Worm (Caenorhabditis elegans) whole organism, midembryonic: ENCODE data around the gene C52B9.8.

Experiments used
- T22C8.4 ChIP-seq: fragments of 200-800 bp; sonication (Bioruptor generic); IDR thresholded peaks from 2 replicates; pipeline ENCODE4 v1.3.6; 2022; ENCODE audit warnings: missing genetic modification characterization, missing compliant biosample characterization
- flt-1 ChIP-seq: fragments of 200-800 bp; sonication (Bioruptor generic); IDR thresholded peaks from 2 replicates; pipeline ENCODE4 v1.3.6; 2022; ENCODE audit warnings: missing genetic modification characterization, missing compliant biosample characterization
- med-1 ChIP-seq: sonication (generic microtip); optimal IDR thresholded peaks from 2 replicates; lab custom pipeline; 2017; ENCODE audit warnings: missing genetic modification characterization, mild to moderate bottlenecking, missing compliant biosample characterization, antibody characterized with exemption, missing genetic modification reagents; ENCODE audit not compliant: insufficient read depth

ce11 chrX:4289805-4290204 is 21.8 kb downstream of the C52B9.8 start:
- no peak for TF ChIP-seq flt-1 (GFP tag; lab: Robert Waterston, UW)
- no peak for TF ChIP-seq T22C8.4 (GFP tag; lab: Robert Waterston, UW)
- TF ChIP-seq med-1 (GFP tag; lab: Kevin White, UChicago), result no peak
